Worm (Caenorhabditis elegans): ENCODE data around the gene F31F7.1.

The F31F7.1 gene

DNA sequence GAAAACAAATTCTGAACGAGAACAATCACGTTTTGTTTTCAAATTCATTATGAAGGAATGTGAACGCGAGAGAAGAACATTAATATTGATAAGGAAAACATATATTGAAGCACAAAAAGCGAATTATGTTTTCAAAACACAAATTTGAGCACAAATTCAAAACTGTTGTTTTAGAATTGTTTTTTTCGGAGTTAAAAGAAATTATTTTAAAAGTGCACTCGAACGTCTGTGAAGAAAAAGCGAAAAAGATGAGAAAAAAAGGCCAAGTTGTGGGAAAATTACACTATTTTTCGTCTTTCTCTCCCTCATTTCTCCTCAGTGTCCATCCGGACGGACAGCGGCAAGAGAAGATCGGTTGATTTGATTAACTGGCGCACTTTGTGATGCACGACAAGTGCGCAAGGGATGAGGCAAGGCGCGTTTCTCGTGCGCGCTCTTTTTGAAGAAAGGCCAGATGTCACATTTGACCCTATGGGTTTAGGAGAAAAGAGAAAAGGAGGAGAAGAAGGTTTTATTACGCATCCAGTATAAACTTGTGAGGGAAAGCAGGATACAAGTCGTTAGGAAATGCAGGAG, 8.9 kb upstream of the F31F7.1 start, which contains the start of gene mrck-1 (continued):
- peak; percentile 71; the same call in 1 of the 2 replicates for TF ChIP-seq egl-18 (GFP tag; IDR thresholded peaks at IDR 0.05)
- TF ChIP-seq ztf-6 (GFP tag; IDR thresholded peaks at IDR 0.05), result no peak
- TF ChIP-seq ztf-26 (tag; optimal IDR thresholded peaks at IDR 0.05), result peak; percentile 74
- TF ChIP-seq bed-2 (GFP tag; IDR thresholded peaks at IDR 0.05), result no peak
- TF ChIP-seq B0019.2 (GFP tag; conservative IDR thresholded peaks at IDR 0.05), result no peak
- TF ChIP-seq dpff-1 (tag; optimal IDR thresholded peaks at IDR 0.05), result no peak
- peak; percentile 87 for TF ChIP-seq K11D2.4 (GFP tag; IDR thresholded peaks at IDR 0.05)

ce11 chrV:6267978-6268377, 8.3 kb upstream of the F31F7.1 start:
- no peak for TF ChIP-seq hmg-20 (GFP tag; IDR thresholded peaks at IDR 0.05)
- 0 out of 2 replicates have a peak, but pooled peaks have one; percentile 31 for TF ChIP-seq ceh-91 (GFP tag; IDR thresholded peaks at IDR 0.05)
- TF ChIP-seq lsl-1 (GFP tag; optimal IDR thresholded peaks at IDR 0.05), result peak; percentile 91
- no peak for TF ChIP-seq F57C9.4 (tag; optimal IDR thresholded peaks at IDR 0.05)
- TF ChIP-seq madf-8 (GFP tag; conservative IDR thresholded peaks at IDR 0.05), result peak; percentile 85
- peak; percentile 26 for TF ChIP-seq F49E8.2 (tag; optimal IDR thresholded peaks at IDR 0.05; ENCODE audit: insufficient read depth)
- peak; percentile 87 for TF ChIP-seq F33H1.4 (GFP tag; IDR thresholded peaks at IDR 0.05)
- TF ChIP-seq D2030.7 (GFP tag; IDR thresholded peaks at IDR 0.05), result peak; percentile 44; the same call in 1 of the 2 replicates
- TF ChIP-seq F52B5.7 (tag; optimal IDR thresholded peaks at IDR 0.05), result no peak
- TF ChIP-seq F39B2.1 (GFP tag; IDR thresholded peaks at IDR 0.05), result no peak
- no peak for TF ChIP-seq nfya-1 (tag; optimal IDR thresholded peaks at IDR 0.05; ENCODE audit: borderline replicate concordance, insufficient read depth)
- peak; percentile 89 for TF ChIP-seq xnd-1 (tag; optimal IDR thresholded peaks at IDR 0.05)
- TF ChIP-seq madf-6 (GFP tag; IDR thresholded peaks at IDR 0.05), result peak; percentile 91

ce11 chrV:6268526-6268925, 7.7 kb upstream of the F31F7.1 start:
- TF ChIP-seq T26A5.8 (tag; optimal IDR thresholded peaks at IDR 0.05) (no peak), hsf-1 (GFP tag; IDR thresholded peaks at IDR 0.05) (no peak), attf-3 (GFP tag; conservative IDR thresholded peaks at IDR 0.05) (no peak), cebp-1 (GFP tag; IDR thresholded peaks at IDR 0.05) (no peak), cebp-1 (tag; optimal IDR thresholded peaks at IDR 0.05) (peak; percentile 41), sdz-38 (tag; optimal IDR thresholded peaks at IDR 0.05) (no peak)

ce11 chrV:6268961-6269360, 7.3 kb upstream of the F31F7.1 start:
- TF ChIP-seq attf-3 (GFP tag; conservative IDR thresholded peaks at IDR 0.05) (no peak), F22D6.2 (tag; optimal IDR thresholded peaks at IDR 0.05) (no peak), ceh-91 (GFP tag; IDR thresholded peaks at IDR 0.05) (no peak), F37B4.10 (GFP tag; IDR thresholded peaks at IDR 0.05) (no peak), nfya-1 (tag; optimal IDR thresholded peaks at IDR 0.05; ENCODE audit: borderline replicate concordance, insufficient read depth) (no peak), atf-7 (tag; optimal IDR thresholded peaks at IDR 0.05) (no peak), nhr-80 (tag; optimal IDR thresholded peaks at IDR 0.05) (peak; percentile 20), lin-40 (tag; optimal IDR thresholded peaks at IDR 0.05) (no peak)

DNA sequence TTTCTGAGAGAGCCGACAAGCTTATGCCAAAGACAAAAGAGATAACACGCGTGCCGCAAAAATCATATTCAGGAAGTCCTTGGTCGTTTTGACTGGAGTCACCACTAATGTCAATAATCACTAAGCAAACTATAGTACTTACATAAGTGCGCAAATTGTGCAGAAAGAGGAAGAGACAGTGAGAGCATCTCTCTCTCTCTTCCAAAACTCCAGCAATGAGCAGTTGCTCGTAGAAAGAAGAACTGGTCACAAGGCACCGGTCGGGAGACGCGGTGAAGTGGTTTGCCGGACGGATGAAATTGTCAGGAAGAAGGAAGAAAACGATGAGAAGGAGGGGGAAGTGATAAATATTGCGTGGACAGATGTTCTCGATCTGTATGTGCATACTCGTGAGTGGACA, 6.1 kb upstream of the F31F7.1 start:
- TF ChIP-seq ceh-79 (tag; optimal IDR thresholded peaks at IDR 0.05) (no peak), bed-1 (GFP tag; IDR thresholded peaks at IDR 0.05) (no peak), F22D6.2 (tag; optimal IDR thresholded peaks at IDR 0.05) (no peak), cebp-2 (GFP tag; IDR thresholded peaks at IDR 0.05) (no peak), egl-44 (GFP tag; IDR thresholded peaks at IDR 0.05) (no peak), dox-1 (GFP tag; IDR thresholded peaks at IDR 0.05) (no peak), Y79H2A.3 (GFP tag; conservative IDR thresholded peaks at IDR 0.05) (no peak), bed-2 (GFP tag; IDR thresholded peaks at IDR 0.05) (no peak)

Data from whole organism, young adult.